Worm (Caenorhabditis elegans) whole organism, midembryonic: ENCODE measurements around the gene R07H5.16.

Experiments
- T22C8.4 ChIP-seq: fragments of 200-800 bp; sonication (Bioruptor generic); IDR thresholded peaks from 2 replicates; pipeline ENCODE4 v1.3.6; 2022; ENCODE audit warnings: missing genetic modification characterization, missing compliant biosample characterization
- klf-2 ChIP-seq: fragments of 200-800 bp; sonication (Bioruptor generic); conservative IDR thresholded peaks from 2 replicates; pipeline ENCODE4 v1.3.6; 2022; ENCODE audit warnings: missing genetic modification reagents, missing genetic modification characterization, missing compliant biosample characterization
- med-1 ChIP-seq: sonication (generic microtip); optimal IDR thresholded peaks from 2 replicates; lab custom pipeline; 2017; ENCODE audit warnings: missing genetic modification characterization, mild to moderate bottlenecking, missing compliant biosample characterization, antibody characterized with exemption, missing genetic modification reagents; ENCODE audit not compliant: insufficient read depth
- tab-1 ChIP-seq: fragments of 200-800 bp; sonication (Bioruptor generic); IDR thresholded peaks from 2 replicates; pipeline ENCODE4 v1.3.6; 2022; ENCODE audit warnings: missing genetic modification characterization, missing compliant biosample characterization
- ztf-29 ChIP-seq: fragments of 200-800 bp; sonication (Bioruptor generic); IDR thresholded peaks from 2 replicates; pipeline ENCODE4 v1.3.6; 2022; ENCODE audit warnings: missing genetic modification reagents, missing genetic modification characterization, missing compliant biosample characterization

DNA sequence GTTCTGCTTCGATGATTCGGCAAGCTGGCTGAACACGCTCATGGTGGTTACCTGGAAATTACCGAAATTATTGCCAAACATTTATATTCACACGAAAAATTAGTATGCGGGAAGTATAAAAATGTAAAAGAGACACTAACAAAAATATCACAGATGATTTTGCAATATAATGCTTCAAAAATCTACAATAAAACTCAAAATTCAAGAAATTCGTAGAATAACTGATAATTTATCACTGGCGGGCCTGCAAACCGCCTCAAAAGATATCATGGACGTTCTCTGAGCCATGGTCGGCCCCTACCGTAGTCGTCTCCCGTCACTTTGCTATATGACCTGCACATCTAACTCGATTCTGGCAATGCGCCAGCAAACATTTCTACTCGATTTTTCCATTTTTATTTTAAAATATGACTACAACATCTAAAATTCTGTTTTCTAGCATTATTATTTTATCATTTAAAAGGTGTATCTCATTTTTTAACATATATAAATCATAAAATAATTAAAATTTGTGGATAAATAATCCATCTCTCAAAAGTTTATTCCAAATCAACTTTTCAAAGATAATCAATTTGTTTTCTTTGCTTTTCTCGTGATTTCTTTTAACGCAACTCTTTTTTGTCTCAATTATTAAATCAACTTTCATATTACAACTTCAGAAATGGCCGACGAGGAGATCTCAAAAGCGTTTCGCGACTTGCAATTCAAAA is 49.5 kb upstream of the R07H5.16 start, which contains the start of the genes F01G4.6 and pfd-1:
- TF ChIP-seq T22C8.4 (GFP tag; lab: Robert Waterston, UW) (no peak), tab-1 (GFP tag; lab: Robert Waterston, UW) (no peak), klf-2 (GFP tag; lab: Robert Waterston, UW) (no peak), med-1 (GFP tag; lab: Kevin White, UChicago) (no peak), ztf-29 (no peak)
